Fruit fly (Drosophila melanogaster) whole organism, embryonic: ENCODE results near the gene CG14835.
A peak's percentile ranks its signal among the peaks of the same experiment; 100 is the strongest.

Source experiments
- Blimp-1 ChIP-seq: fragments of 200-800 bp; sonication (Bioruptor generic); optimal IDR thresholded peaks from 3 replicates; lab custom pipeline; 2018; ENCODE audit warnings: missing biosample characterization, missing genetic modification characterization, mild to moderate bottlenecking, moderate library complexity, missing genetic modification reagents
- CG11456 ChIP-seq: fragments of 200-800 bp; sonication (Bioruptor generic); IDR thresholded peaks from 3 replicates; pipeline ENCODE4 v1.3.6; 2022; ENCODE audit warnings: missing biosample characterization, missing genetic modification characterization
- CG1233 ChIP-seq: fragments of 200-800 bp; sonication (Bioruptor generic); optimal IDR thresholded peaks from 4 replicates; lab custom pipeline; 2018; ENCODE audit warnings: missing biosample characterization, mild to moderate bottlenecking, missing genetic modification characterization
- CG14441 ChIP-seq: fragments of 200-800 bp; sonication (Bioruptor generic); IDR thresholded peaks from 2 replicates; pipeline ENCODE4 v1.3.6; 2022; ENCODE audit warnings: missing biosample characterization, missing genetic modification characterization
- CG1647 ChIP-seq: fragments of 200-800 bp; sonication (Bioruptor generic); optimal IDR thresholded peaks from 3 replicates; lab custom pipeline; 2016; ENCODE audit warnings: missing biosample characterization, missing genetic modification characterization
- CG16779 ChIP-seq: fragments of 200-800 bp; sonication (Bioruptor generic); IDR thresholded peaks from 2 replicates; pipeline ENCODE4 v1.3.6; 2022; ENCODE audit warnings: missing biosample characterization, missing genetic modification characterization
- CG17568 ChIP-seq: fragments of 200-800 bp; sonication (Bioruptor generic); optimal IDR thresholded peaks from 2 replicates; lab custom pipeline; 2018; ENCODE audit warnings: missing biosample characterization, mild to moderate bottlenecking, missing genetic modification characterization, moderate library complexity
- CG17912 ChIP-seq: fragments of 200-800 bp; sonication (Bioruptor generic); optimal IDR thresholded peaks from 2 replicates; lab custom pipeline; 2018; ENCODE audit warnings: missing biosample characterization, mild to moderate bottlenecking, missing genetic modification characterization
- CG18011 ChIP-seq: fragments of 200-800 bp; sonication (Bioruptor generic); optimal IDR thresholded peaks from 2 replicates; lab custom pipeline; 2017; ENCODE audit warnings: missing biosample characterization, missing genetic modification characterization, mild to moderate bottlenecking, moderate library complexity, missing genotype
- CG2199 ChIP-seq: fragments of 200-800 bp; sonication (Bioruptor generic); IDR thresholded peaks from 3 replicates; pipeline ENCODE4 v1.3.6; 2022; ENCODE audit warnings: missing biosample characterization, missing genetic modification characterization
- CG2678 ChIP-seq: fragments of 200-800 bp; sonication (Bioruptor generic); optimal IDR thresholded peaks from 3 replicates; lab custom pipeline; 2019; ENCODE audit warnings: missing biosample characterization, mild to moderate bottlenecking, missing genetic modification characterization, moderate library complexity
- CG3065 ChIP-seq: fragments of 200-800 bp; sonication (Bioruptor generic); optimal IDR thresholded peaks from 2 replicates; lab custom pipeline; 2016; ENCODE audit warnings: missing biosample characterization, missing genetic modification characterization
- CG31224 ChIP-seq: fragments of 200-800 bp; sonication (Bioruptor generic); IDR thresholded peaks from 2 replicates; pipeline ENCODE4 v1.3.6; 2022; ENCODE audit warnings: missing biosample characterization, missing genetic modification characterization
- CG34422 ChIP-seq: fragments of 200-800 bp; sonication (Bioruptor generic); IDR thresholded peaks from 3 replicates; pipeline ENCODE4 v1.3.6; 2022; ENCODE audit warnings: missing biosample characterization, missing genetic modification characterization
- CG4360 ChIP-seq: fragments of 200-800 bp; sonication (Bioruptor generic); IDR thresholded peaks from 2 replicates; pipeline ENCODE4 v1.3.6; 2022; ENCODE audit warnings: missing biosample characterization, missing genetic modification characterization
- CG6765 ChIP-seq: fragments of 200-800 bp; sonication (Bioruptor generic); optimal IDR thresholded peaks from 3 replicates; lab custom pipeline; 2017; ENCODE audit warnings: missing biosample characterization, mild to moderate bottlenecking, missing genetic modification characterization
- CG7556 ChIP-seq: fragments of 200-800 bp; sonication (Bioruptor generic); optimal IDR thresholded peaks from 2 replicates; lab custom pipeline; 2017; ENCODE audit warnings: missing biosample characterization, mild to moderate bottlenecking, missing genetic modification characterization
- CG7786 ChIP-seq: fragments of 200-800 bp; sonication (Bioruptor generic); optimal IDR thresholded peaks from 2 replicates; lab custom pipeline; 2016; ENCODE audit warnings: missing biosample characterization, missing genetic modification characterization
- CG7839 ChIP-seq: fragments of 200-800 bp; sonication (Bioruptor generic); optimal IDR thresholded peaks from 3 replicates; lab custom pipeline; 2018; ENCODE audit warnings: missing biosample characterization, mild to moderate bottlenecking, missing genetic modification characterization, moderate library complexity
- CG8089 ChIP-seq: fragments of 200-800 bp; sonication (Bioruptor generic); optimal IDR thresholded peaks from 3 replicates; lab custom pipeline; 2016; ENCODE audit warnings: missing biosample characterization, missing genetic modification characterization
- CG8281 ChIP-seq: fragments of 200-800 bp; sonication (Bioruptor generic); optimal IDR thresholded peaks from 2 replicates; lab custom pipeline; 2018; ENCODE audit warnings: missing biosample characterization, mild to moderate bottlenecking, missing genetic modification characterization, moderate library complexity
- CG8388 ChIP-seq: fragments of 200-800 bp; sonication (Bioruptor generic); optimal IDR thresholded peaks from 2 replicates; lab custom pipeline; 2019; ENCODE audit warnings: missing biosample characterization, mild to moderate bottlenecking, missing genetic modification characterization, moderate library complexity
- CG8944 ChIP-seq: fragments of 200-800 bp; sonication (Bioruptor generic); optimal IDR thresholded peaks from 3 replicates; lab custom pipeline; 2016; ENCODE audit warnings: missing biosample characterization, missing genetic modification characterization
- CG9817 ChIP-seq: fragments of 200-800 bp; sonication (Bioruptor generic); optimal IDR thresholded peaks from 2 replicates; lab custom pipeline; 2018; ENCODE audit warnings: missing biosample characterization, mild to moderate bottlenecking, missing genetic modification characterization, moderate library complexity
- D ChIP-seq, 2 experiments: fragments of 200-800 bp in 1 of 2; fragments of >200 bp in 1 of 2; sonication (Bioruptor generic) in 1 of 2; optimal IDR thresholded peaks; 2 replicates in 1 of 2; 3 replicates in 1 of 2; lab custom pipeline; 2017; ENCODE audit warnings: mild to moderate bottlenecking in 1 of 2, missing biosample characterization in 1 of 2, missing genetic modification characterization in 1 of 2, missing genetic modification reagents in 1 of 2
- Dfd ChIP-seq, 2 experiments: fragments of >200 bp; optimal IDR thresholded peaks; 2 replicates each; lab custom pipeline; 2017; ENCODE audit warnings: missing biosample characterization in 2 of 2, missing genetic modification characterization in 2 of 2
- H2.0 ChIP-seq: fragments of 200-800 bp; sonication (Bioruptor generic); IDR thresholded peaks from 2 replicates; pipeline ENCODE4 v1.3.6; 2022; ENCODE audit warnings: missing biosample characterization, missing genetic modification characterization
- Hr3 ChIP-seq: fragments of 200-800 bp; sonication (Bioruptor generic); optimal IDR thresholded peaks from 3 replicates; lab custom pipeline; 2016; ENCODE audit warnings: missing biosample characterization, missing genetic modification characterization
- Nf-YB ChIP-seq: fragments of 200-800 bp; sonication (Bioruptor generic); optimal IDR thresholded peaks from 3 replicates; lab custom pipeline; 2019; ENCODE audit warnings: missing biosample characterization, mild to moderate bottlenecking, missing genetic modification characterization, moderate library complexity
- Rfx ChIP-seq: fragments of 200-800 bp; sonication (Bioruptor generic); IDR thresholded peaks from 2 replicates; pipeline ENCODE4 v1.3.6; 2022; ENCODE audit warnings: missing biosample characterization, missing genetic modification characterization
- da ChIP-seq: fragments of 200-800 bp; sonication (Bioruptor generic); optimal IDR thresholded peaks from 2 replicates; lab custom pipeline; 2016; ENCODE audit warnings: missing biosample characterization, missing genetic modification characterization
- dati ChIP-seq: fragments of 200-800 bp; sonication (Bioruptor generic); IDR thresholded peaks from 2 replicates; pipeline ENCODE4 v1.3.6; 2022; ENCODE audit warnings: missing biosample characterization, missing genetic modification characterization
- dimm ChIP-seq: fragments of 200-800 bp; sonication (Bioruptor generic); IDR thresholded peaks from 2 replicates; pipeline ENCODE4 v1.3.6; 2022; ENCODE audit warnings: missing biosample characterization, missing genetic modification characterization
- dysf ChIP-seq: fragments of 200-800 bp; sonication (Bioruptor generic); IDR thresholded peaks from 3 replicates; pipeline ENCODE4 v1.3.6; 2022; ENCODE audit warnings: missing biosample characterization, missing genetic modification characterization
- fd102C ChIP-seq: fragments of 200-800 bp; sonication (Bioruptor generic); optimal IDR thresholded peaks from 2 replicates; lab custom pipeline; 2018; ENCODE audit warnings: missing biosample characterization, mild to moderate bottlenecking, missing genetic modification characterization, moderate library complexity
- ftz-f1 ChIP-seq: fragments of 200-800 bp; sonication (Bioruptor generic); optimal IDR thresholded peaks from 2 replicates; lab custom pipeline; 2016; ENCODE audit warnings: missing biosample characterization, missing genetic modification characterization
- gro ChIP-seq: fragments of 200-800 bp; sonication (Bioruptor generic); optimal IDR thresholded peaks from 2 replicates; lab custom pipeline; 2016; ENCODE audit warnings: missing biosample characterization, missing genetic modification characterization
- gt ChIP-seq: fragments of 200-800 bp; sonication (Bioruptor generic); IDR thresholded peaks from 2 replicates; pipeline ENCODE4 v1.3.6; 2022; ENCODE audit warnings: missing biosample characterization, missing genetic modification characterization
- nau ChIP-seq: fragments of 200-800 bp; sonication (Bioruptor generic); optimal IDR thresholded peaks from 3 replicates; lab custom pipeline; 2017; ENCODE audit warnings: missing biosample characterization, mild to moderate bottlenecking, missing genetic modification characterization, missing genetic modification reagents
- pho ChIP-seq: fragments of 200-800 bp; sonication (Bioruptor generic); optimal IDR thresholded peaks from 2 replicates; lab custom pipeline; 2016; ENCODE audit warnings: missing biosample characterization, missing genetic modification characterization
- rib ChIP-seq: fragments of 200-800 bp; sonication (Bioruptor generic); IDR thresholded peaks from 2 replicates; pipeline ENCODE4 v1.3.6; 2022; ENCODE audit warnings: missing biosample characterization, missing genetic modification characterization
- sisA ChIP-seq: fragments of 200-800 bp; sonication (Bioruptor generic); IDR thresholded peaks from 2 replicates; pipeline ENCODE4 v1.3.6; 2022; ENCODE audit warnings: missing biosample characterization, missing genetic modification characterization
- sna ChIP-seq: fragments of 200-800 bp; sonication (Bioruptor generic); IDR thresholded peaks from 2 replicates; pipeline ENCODE4 v1.3.6; 2022; ENCODE audit warnings: missing biosample characterization, missing genetic modification characterization; ENCODE audit not compliant: partially characterized antibody
- sob ChIP-seq: fragments of 200-800 bp; sonication (Bioruptor generic); IDR thresholded peaks from 2 replicates; pipeline ENCODE4 v1.3.6; 2022; ENCODE audit warnings: missing biosample characterization, missing genetic modification characterization
- tgo ChIP-seq: fragments of 200-800 bp; sonication (Bioruptor generic); IDR thresholded peaks from 3 replicates; pipeline ENCODE4 v1.3.6; 2022; ENCODE audit warnings: missing biosample characterization, missing genetic modification characterization
- toy ChIP-seq: fragments of 200-800 bp; sonication (Bioruptor generic); IDR thresholded peaks from 2 replicates; pipeline ENCODE4 v1.3.6; 2022; ENCODE audit warnings: missing biosample characterization, missing genetic modification characterization
- trh ChIP-seq: fragments of 200-800 bp; sonication (Bioruptor generic); optimal IDR thresholded peaks from 2 replicates; lab custom pipeline; 2016; ENCODE audit warnings: missing biosample characterization, missing genetic modification characterization
- unc-4 ChIP-seq: fragments of 200-800 bp; sonication (Bioruptor generic); IDR thresholded peaks from 2 replicates; pipeline ENCODE4 v1.3.6; 2022; ENCODE audit warnings: missing biosample characterization, missing genetic modification characterization; ENCODE audit not compliant: partially characterized antibody
- unpg ChIP-seq: fragments of 200-800 bp; sonication (Bioruptor generic); optimal IDR thresholded peaks from 3 replicates; lab custom pipeline; 2018; ENCODE audit warnings: missing biosample characterization, mild to moderate bottlenecking, missing genetic modification characterization, moderate library complexity
- yki ChIP-seq: fragments of >200 bp; optimal IDR thresholded peaks from 3 replicates; lab custom pipeline; 2018
- zfh2 ChIP-seq: fragments of 200-800 bp; sonication (Bioruptor generic); optimal IDR thresholded peaks from 2 replicates; lab custom pipeline; 2016; ENCODE audit warnings: missing biosample characterization, missing genetic modification characterization

The CG14835 gene

dm6 chr3L:7433325-7433827 lies 3.9 kb downstream of the CG14835 start (continued):
- TF ChIP-seq Blimp-1: peak; percentile 27
- 0 out of 2 replicates have a peak, but pooled peaks have one; percentile 15 for TF ChIP-seq CG31224 (GFP tag; lab: Robert Waterston, UW)
- TF ChIP-seq CG7786 (GFP tag; lab: Kevin White, UChicago): no peak
- no peak for TF ChIP-seq H2.0
- peak; percentile 56 for TF ChIP-seq Rfx (GFP tag; lab: Robert Waterston, UW)
- no peak for TF ChIP-seq CG1647
- TF ChIP-seq CG7839 (tag; lab: Kevin White, UChicago): peak; percentile 27
- no peak for TF ChIP-seq Hr3 (GFP tag; lab: Kevin White, UChicago)
- TF ChIP-seq CG4360 (GFP tag; lab: Robert Waterston, UW): peak; percentile 82
- no peak for TF ChIP-seq fd102C
- no peak for TF ChIP-seq gt (GFP tag; lab: Robert Waterston, UW)
- no peak for TF ChIP-seq CG11456 (GFP tag; lab: Robert Waterston, UW)
- no peak for TF ChIP-seq D (optimal IDR thresholded peaks at IDR 0.05; lab: Kevin White, UChicago)
- no peak for TF ChIP-seq D (GFP tag; optimal IDR thresholded peaks at IDR 0.05; lab: Kevin White, UChicago)
- no peak for TF ChIP-seq dati
- TF ChIP-seq sisA (GFP tag; lab: Robert Waterston, UW): no peak
- TF ChIP-seq CG2199 (GFP tag; lab: Robert Waterston, UW): peak; percentile 57; the same call in 1 of the 3 replicates
- TF ChIP-seq nau: no peak
- no peak for TF ChIP-seq toy (GFP tag; lab: Robert Waterston, UW)
- TF ChIP-seq CG1233 (GFP tag; lab: Kevin White, UChicago): no peak
- TF ChIP-seq CG9817 (tag; lab: Kevin White, UChicago): no peak
- TF ChIP-seq CG8281: peak; percentile 74
- no peak for TF ChIP-seq CG8944 (GFP tag; lab: Kevin White, UChicago)
- no peak for TF ChIP-seq CG18011
- TF ChIP-seq CG3065 (GFP tag; lab: Kevin White, UChicago): no peak
- no peak for TF ChIP-seq yki
- TF ChIP-seq dimm (GFP tag; lab: Robert Waterston, UW): no peak
- no peak for TF ChIP-seq da (GFP tag; lab: Kevin White, UChicago)
- peak; percentile 48 for TF ChIP-seq CG2678 (tag; lab: Kevin White, UChicago)
- TF ChIP-seq CG14441 (GFP tag; lab: Robert Waterston, UW): peak; percentile 12; the same call in 1 of the 2 replicates
- TF ChIP-seq CG17568: no peak
- no peak for TF ChIP-seq Nf-YB (GFP tag; lab: Kevin White, UChicago)
- no peak for TF ChIP-seq CG8089 (GFP tag; lab: Kevin White, UChicago)
- no peak for TF ChIP-seq sob (GFP tag; lab: Robert Waterston, UW)
- TF ChIP-seq CG8388 (GFP tag; lab: Kevin White, UChicago): peak; percentile 11
- no peak for TF ChIP-seq CG16779 (GFP tag; lab: Robert Waterston, UW)
- TF ChIP-seq CG34422: 0 out of 3 replicates have a peak, but pooled peaks have one; percentile 11
- TF ChIP-seq unpg (GFP tag; lab: Kevin White, UChicago): peak; percentile 42
- TF ChIP-seq pho: no peak
- no peak for TF ChIP-seq gro (GFP tag; lab: Kevin White, UChicago)
- TF ChIP-seq CG6765: no peak
- no peak for TF ChIP-seq sna (GFP tag; lab: Robert Waterston, UW)
- TF ChIP-seq zfh2 (GFP tag; lab: Kevin White, UChicago): no peak
- no peak for TF ChIP-seq CG17912 (GFP tag; lab: Kevin White, UChicago)
- peak; percentile 28 for TF ChIP-seq CG7556 (GFP tag; lab: Kevin White, UChicago)
- no peak for TF ChIP-seq unc-4 (GFP tag; lab: Robert Waterston, UW)
- TF ChIP-seq Dfd (GFP tag; optimal IDR thresholded peaks at IDR 0.05; lab: Kevin White, UChicago): no peak
- no peak for TF ChIP-seq trh (GFP tag; lab: Kevin White, UChicago)
- TF ChIP-seq dysf: peak; percentile 41; the same call in 2 of the 3 replicates
- no peak for TF ChIP-seq ftz-f1 (GFP tag; lab: Kevin White, UChicago)
- TF ChIP-seq rib (GFP tag; lab: Robert Waterston, UW): peak; percentile 76
- TF ChIP-seq tgo (GFP tag; lab: Robert Waterston, UW): no peak; the same call in 2 of the 3 replicates
